Worm (Caenorhabditis elegans): ENCODE measurements around the gene msp-57.

Gene msp-57

DNA sequence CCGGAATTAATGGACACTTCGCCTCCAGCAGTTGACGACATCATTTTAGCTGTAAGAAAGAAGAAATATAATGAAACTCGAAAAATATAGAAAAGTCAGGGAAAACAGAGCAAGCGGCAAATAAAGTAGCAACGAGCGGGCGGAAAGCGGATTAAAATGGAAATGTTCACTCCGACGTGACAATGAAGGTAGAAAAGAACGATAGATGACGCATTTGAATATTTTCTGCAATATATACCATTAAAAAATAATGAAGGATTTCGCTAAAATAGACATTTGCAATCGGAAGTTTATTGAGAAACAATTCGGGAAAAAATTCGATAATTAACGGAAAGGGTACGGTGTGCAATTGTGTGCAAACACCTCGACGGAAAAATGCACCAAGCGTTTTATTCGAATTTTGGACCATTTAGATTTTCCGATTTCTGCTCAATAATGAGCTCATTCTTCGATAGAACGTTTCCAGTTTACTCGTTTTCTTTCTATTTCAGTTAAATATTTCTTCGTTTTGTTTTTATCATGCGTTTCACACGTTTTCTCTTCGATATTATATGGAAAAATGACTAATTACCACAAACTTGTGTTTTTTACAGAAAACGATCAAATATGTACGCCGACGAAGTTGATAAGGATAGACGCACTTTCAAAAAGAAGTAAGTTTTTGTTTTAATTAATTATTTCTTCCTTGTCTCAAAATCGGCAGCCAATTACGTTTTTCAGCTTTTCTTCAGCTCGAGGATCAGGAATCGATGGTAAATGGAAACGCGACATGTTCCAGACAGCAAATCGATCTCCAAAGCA lies 28.8 kb downstream of the msp-57 start, which contains the start of the genes snpn-1 and C02B10.4:
Gene snpn-1, minus strand, starts transcription at position 51 of the 801 bp plus-strand sequence.
Gene C02B10.4, plus strand, starts transcription at position 594 of the 801 bp plus-strand sequence.
- TF ChIP-seq T22C8.4 (GFP tag; IDR thresholded peaks at IDR 0.05) (peak; percentile 60; the same call in 1 of the 2 replicates), ztf-29 (GFP tag; IDR thresholded peaks at IDR 0.05) (no peak)

DNA sequence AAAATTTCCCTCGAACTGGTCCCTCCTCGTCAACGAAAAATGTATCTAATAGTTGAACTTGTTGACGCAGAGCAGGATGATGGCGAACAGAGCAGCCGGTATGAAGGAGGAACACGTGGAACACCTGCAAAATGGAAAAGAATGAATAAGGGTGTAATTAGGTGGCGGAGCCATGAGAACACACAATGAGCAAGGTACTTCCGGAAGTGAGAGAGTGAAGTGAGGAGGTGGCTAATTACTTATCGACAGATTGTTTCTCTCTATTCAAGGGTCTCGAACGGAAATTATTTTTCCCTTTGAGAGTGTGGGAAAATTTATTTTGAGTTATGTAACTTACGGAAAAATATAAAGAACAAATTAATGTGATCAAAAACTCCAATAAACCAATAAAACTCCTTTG lies 31.1 kb downstream of the msp-57 start:
- TF ChIP-seq T22C8.4 (GFP tag; IDR thresholded peaks at IDR 0.05) = no peak
- TF ChIP-seq flt-1 (GFP tag; IDR thresholded peaks at IDR 0.05) = no peak
- TF ChIP-seq ztf-29 (GFP tag; IDR thresholded peaks at IDR 0.05) = no peak
- TF ChIP-seq cog-1 (tag; optimal IDR thresholded peaks at IDR 0.05) = no peak

DNA sequence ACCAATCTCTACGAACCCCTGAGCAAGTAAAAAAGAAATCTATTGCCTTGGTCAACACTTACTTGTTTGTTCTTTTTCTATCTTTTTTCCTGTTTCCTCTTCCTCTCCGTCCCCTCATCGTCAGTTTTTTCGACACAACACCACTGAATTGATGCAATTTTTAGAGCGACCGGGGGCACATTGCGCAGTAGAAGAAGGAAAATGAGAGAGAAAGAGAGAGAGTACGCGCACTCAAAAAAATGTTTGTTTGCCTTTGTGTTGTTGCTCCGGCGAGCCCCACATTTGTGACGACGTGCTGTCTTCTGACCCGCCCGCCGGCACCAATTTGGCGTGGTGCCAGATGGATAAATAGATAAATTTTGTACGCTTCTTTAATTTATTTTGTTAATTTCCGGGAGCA lies 37.8 kb downstream of the msp-57 start:
- TF ChIP-seq T22C8.4 (GFP tag; IDR thresholded peaks at IDR 0.05) = no peak
- peak; percentile 52; the same call in 1 of the 2 replicates for TF ChIP-seq ztf-23 (GFP tag; IDR thresholded peaks at IDR 0.05)

DNA sequence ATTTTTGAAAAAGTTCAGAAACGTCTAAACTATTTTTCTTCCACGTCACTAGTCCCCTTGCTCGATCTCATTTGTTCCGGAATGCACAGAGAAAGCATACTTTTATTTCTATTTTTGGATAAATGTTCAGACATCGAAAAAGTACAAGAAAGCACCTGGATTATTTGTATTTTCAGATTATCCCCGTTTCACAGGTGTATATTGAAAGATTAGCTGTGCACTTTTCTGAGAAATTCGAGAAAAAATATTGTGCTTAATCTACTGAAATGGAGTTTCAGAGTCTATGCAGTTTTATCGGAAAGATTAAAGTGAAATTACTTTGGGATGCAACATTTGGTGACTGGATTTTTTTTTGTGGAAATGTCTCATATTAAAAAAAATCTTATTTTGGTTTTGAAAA lies 39.6 kb downstream of the msp-57 start:
- TF ChIP-seq klf-2 (GFP tag; conservative IDR thresholded peaks at IDR 0.05) (no peak), tab-1 (GFP tag; IDR thresholded peaks at IDR 0.05) (no peak), ref-1 (GFP tag; conservative IDR thresholded peaks at IDR 0.05) (no peak), flt-1 (GFP tag; IDR thresholded peaks at IDR 0.05) (no peak), ztf-23 (GFP tag; IDR thresholded peaks at IDR 0.05) (no peak), ztf-29 (GFP tag; IDR thresholded peaks at IDR 0.05) (no peak), cog-1 (tag; optimal IDR thresholded peaks at IDR 0.05) (no peak), med-1 (GFP tag; optimal IDR thresholded peaks at IDR 0.05; ENCODE audit: insufficient read depth) (no peak), T22C8.4 (GFP tag; IDR thresholded peaks at IDR 0.05) (no peak)

- TF ChIP-seq T22C8.4 (GFP tag; IDR thresholded peaks at IDR 0.05) = no peak
- no peak for TF ChIP-seq cog-1 (tag; optimal IDR thresholded peaks at IDR 0.05)
- no peak for TF ChIP-seq ztf-23 (GFP tag; IDR thresholded peaks at IDR 0.05)
- TF ChIP-seq med-1 (GFP tag; optimal IDR thresholded peaks at IDR 0.05; ENCODE audit: insufficient read depth) = no peak
- no peak for TF ChIP-seq flt-1 (GFP tag; IDR thresholded peaks at IDR 0.05)
- no peak for TF ChIP-seq klf-2 (GFP tag; conservative IDR thresholded peaks at IDR 0.05)
- TF ChIP-seq ztf-29 (GFP tag; IDR thresholded peaks at IDR 0.05) = no peak
- no peak for TF ChIP-seq ref-1 (GFP tag; conservative IDR thresholded peaks at IDR 0.05)
- TF ChIP-seq tab-1 (GFP tag; IDR thresholded peaks at IDR 0.05) = no peak
Measured at ce11 chrIV:5103229-5103894, 41.0 kb downstream of the msp-57 start, which contains the start of gene C02B10.3. TSS of gene C02B10.3 (minus strand) at chrIV:5103279.

DNA sequence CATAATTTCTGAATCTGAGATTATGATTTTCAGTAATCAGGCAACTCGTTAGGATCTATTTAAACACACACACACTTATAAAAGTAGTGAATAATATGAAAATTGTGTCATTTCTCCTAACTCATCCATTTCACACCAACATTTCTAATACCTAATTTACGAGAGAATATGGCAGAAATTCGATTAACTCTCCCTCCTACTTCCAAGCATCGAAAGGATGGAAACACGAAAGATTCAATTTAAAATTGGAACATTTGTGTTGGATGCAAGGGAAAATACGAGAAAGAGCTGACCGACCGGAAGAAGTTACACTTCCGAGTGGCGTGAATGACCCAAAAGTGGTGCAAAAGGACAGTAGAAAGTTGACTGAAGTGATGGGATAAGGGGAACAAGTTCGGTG lies 46.6 kb downstream of the msp-57 start:
- TF ChIP-seq flt-1 (GFP tag; IDR thresholded peaks at IDR 0.05) (no peak), klf-2 (GFP tag; conservative IDR thresholded peaks at IDR 0.05) (no peak), tab-1 (GFP tag; IDR thresholded peaks at IDR 0.05) (no peak), ztf-23 (GFP tag; IDR thresholded peaks at IDR 0.05) (no peak), ztf-29 (GFP tag; IDR thresholded peaks at IDR 0.05) (no peak), med-1 (GFP tag; optimal IDR thresholded peaks at IDR 0.05; ENCODE audit: insufficient read depth) (no peak), cog-1 (tag; optimal IDR thresholded peaks at IDR 0.05) (no peak)

DNA sequence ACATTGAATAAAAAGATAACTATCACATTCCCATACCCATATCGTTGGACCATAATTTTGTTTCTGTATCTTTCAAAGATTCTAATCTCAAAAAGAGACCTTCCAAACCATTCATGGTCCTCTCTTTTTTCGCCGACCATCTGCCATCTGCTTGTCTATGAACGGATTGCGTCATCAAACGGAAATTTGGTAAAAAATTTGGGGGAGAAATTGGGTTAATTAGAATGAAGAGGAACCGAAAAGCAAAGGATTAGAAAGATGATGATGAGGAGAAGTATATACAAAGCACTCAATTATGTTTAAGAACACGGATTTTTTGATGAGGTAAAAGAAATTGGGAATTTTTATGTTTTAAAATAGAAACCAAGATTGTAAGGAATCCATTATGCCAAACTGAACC lies 47.6 kb downstream of the msp-57 start:
- TF ChIP-seq ref-1 (GFP tag; conservative IDR thresholded peaks at IDR 0.05) = no peak
- no peak for TF ChIP-seq ztf-29 (GFP tag; IDR thresholded peaks at IDR 0.05)
- no peak for TF ChIP-seq klf-2 (GFP tag; conservative IDR thresholded peaks at IDR 0.05)
- no peak for TF ChIP-seq tab-1 (GFP tag; IDR thresholded peaks at IDR 0.05)
- TF ChIP-seq flt-1 (GFP tag; IDR thresholded peaks at IDR 0.05) = no peak
- no peak for TF ChIP-seq cog-1 (tag; optimal IDR thresholded peaks at IDR 0.05)

- no peak for TF ChIP-seq klf-2 (GFP tag; conservative IDR thresholded peaks at IDR 0.05)
- TF ChIP-seq ztf-29 (GFP tag; IDR thresholded peaks at IDR 0.05) = no peak
- no peak for TF ChIP-seq T22C8.4 (GFP tag; IDR thresholded peaks at IDR 0.05)
- no peak for TF ChIP-seq ref-1 (GFP tag; conservative IDR thresholded peaks at IDR 0.05)
- TF ChIP-seq tab-1 (GFP tag; IDR thresholded peaks at IDR 0.05) = no peak
- no peak for TF ChIP-seq cog-1 (tag; optimal IDR thresholded peaks at IDR 0.05)
Measured at ce11 chrIV:5110391-5110930, 48.1 kb downstream of the msp-57 start.

ce11 chrIV:5111533-5111932 lies 49.2 kb downstream of the msp-57 start, which contains the start of gene AC7.3:
TSS of gene AC7.3 (plus strand) at chrIV:5111833.
- TF ChIP-seq med-1 (GFP tag; optimal IDR thresholded peaks at IDR 0.05; ENCODE audit: insufficient read depth) = no peak
- TF ChIP-seq flt-1 (GFP tag; IDR thresholded peaks at IDR 0.05) = no peak
- no peak for TF ChIP-seq ztf-29 (GFP tag; IDR thresholded peaks at IDR 0.05)
- TF ChIP-seq ref-1 (GFP tag; conservative IDR thresholded peaks at IDR 0.05) = no peak
- no peak for TF ChIP-seq klf-2 (GFP tag; conservative IDR thresholded peaks at IDR 0.05)
- TF ChIP-seq tab-1 (GFP tag; IDR thresholded peaks at IDR 0.05) = no peak
- no peak for TF ChIP-seq cog-1 (tag; optimal IDR thresholded peaks at IDR 0.05)
- TF ChIP-seq T22C8.4 (GFP tag; IDR thresholded peaks at IDR 0.05) = no peak
- no peak for TF ChIP-seq ztf-23 (GFP tag; IDR thresholded peaks at IDR 0.05)

Measured in whole organism, midembryonic.